Worm (Caenorhabditis elegans) whole organism, L4 larva: ENCODE results near the gene cest-5.2.
A peak's percentile ranks its signal among the peaks of the same experiment; 100 is the strongest.

Experiments
- D1046.2 ChIP-seq: fragments of 200-800 bp; sonication (Bioruptor generic); IDR thresholded peaks from 2 replicates; pipeline ENCODE4 v1.3.6; 2022; ENCODE audit warnings: missing genetic modification characterization, missing compliant biosample characterization
- R02D3.7 ChIP-seq: fragments of 150-350 bp; sonication (generic microtip); optimal IDR thresholded peaks from 3 replicates; lab custom pipeline; 2014; ENCODE audit warnings: missing biosample characterization, missing genetic modification characterization
- ZK546.5 ChIP-seq, 2 experiments: sonication (generic microtip); optimal IDR thresholded peaks; 2 replicates each; lab custom pipeline; 2017; ENCODE audit warnings: missing biosample characterization in 2 of 2, missing genetic modification characterization in 2 of 2
- aha-1 ChIP-seq: fragments of 150-350 bp; peaks from one replicate; lab custom pipeline; 2014; ENCODE audit warnings: missing biosample characterization, missing genetic modification characterization
- ama-1 ChIP-seq: fragments of 150-350 bp; optimal IDR thresholded peaks from 2 replicates; lab custom pipeline; 2014; ENCODE audit warnings: inconsistent platforms, mixed read lengths
- ceh-32 ChIP-seq: sonication (generic microtip); optimal IDR thresholded peaks from 2 replicates; lab custom pipeline; 2016; ENCODE audit warnings: mild to moderate bottlenecking, missing genetic modification characterization, missing compliant biosample characterization; ENCODE audit not compliant: poor library complexity
- ceh-82 ChIP-seq: sonication (generic microtip); optimal IDR thresholded peaks from 2 replicates; lab custom pipeline; 2017; ENCODE audit warnings: missing biosample characterization, missing genetic modification characterization
- cey-2 ChIP-seq: sonication (generic microtip); optimal IDR thresholded peaks from 3 replicates; lab custom pipeline; 2017; ENCODE audit warnings: missing genetic modification characterization, mild to moderate bottlenecking, missing compliant biosample characterization, antibody characterized with exemption, borderline replicate concordance; ENCODE audit not compliant: insufficient read depth
- daf-12 ChIP-seq: fragments of 150-350 bp; optimal IDR thresholded peaks from 2 replicates; lab custom pipeline; 2014; ENCODE audit warnings: missing biosample characterization, missing genetic modification reagents, missing genetic modification characterization
- daf-16 ChIP-seq, 3 experiments: sonication (generic microtip); optimal IDR thresholded peaks; 2 replicates each; lab custom pipeline; 2016 to 2017; ENCODE audit warnings: missing genetic modification characterization in 3 of 3, missing genetic modification reagents in 3 of 3, mild to moderate bottlenecking in 2 of 3, missing compliant biosample characterization in 2 of 3, missing biosample characterization in 1 of 3, moderate library complexity in 1 of 3
- dmd-6 ChIP-seq: fragments of 200-800 bp; sonication (Bioruptor generic); IDR thresholded peaks from 2 replicates; pipeline ENCODE4 v1.3.6; 2022; ENCODE audit warnings: missing genetic modification reagents, missing genetic modification characterization, missing compliant biosample characterization
- dmd-8 ChIP-seq: fragments of 200-800 bp; sonication (Bioruptor generic); IDR thresholded peaks from 2 replicates; pipeline ENCODE4 v1.3.6; 2022; ENCODE audit warnings: missing genetic modification characterization, missing compliant biosample characterization
- dmd-9 ChIP-seq: fragments of 200-800 bp; sonication (Bioruptor generic); IDR thresholded peaks from 2 replicates; pipeline ENCODE4 v1.3.6; 2022; ENCODE audit warnings: missing genetic modification reagents, missing genetic modification characterization, missing compliant biosample characterization
- dpl-1 ChIP-seq: fragments of 150-350 bp; optimal IDR thresholded peaks from 2 replicates; lab custom pipeline; 2014; ENCODE audit warnings: missing biosample characterization, missing genetic modification reagents, missing genetic modification characterization
- egl-43 ChIP-seq: fragments of 200-800 bp; sonication (Bioruptor generic); IDR thresholded peaks from 2 replicates; pipeline ENCODE4 v1.3.6; 2022; ENCODE audit warnings: missing genetic modification reagents, missing genetic modification characterization, missing compliant biosample characterization
- fkh-10 ChIP-seq: fragments of 150-350 bp; optimal IDR thresholded peaks from 2 replicates; lab custom pipeline; 2014; ENCODE audit warnings: missing biosample characterization, missing genetic modification reagents, missing genetic modification characterization
- hif-1 ChIP-seq, 2 experiments: sonication (generic microtip); optimal IDR thresholded peaks; 2 replicates each; lab custom pipeline; 2016 to 2017; ENCODE audit warnings: missing compliant biosample characterization in 2 of 2, missing genetic modification characterization in 2 of 2, missing genetic modification reagents in 2 of 2, missing genotype in 2 of 2, mild to moderate bottlenecking in 1 of 2
- hlh-11 ChIP-seq: fragments of 200-800 bp; sonication (Bioruptor generic); optimal IDR thresholded peaks from 2 replicates; lab custom pipeline; 2018; ENCODE audit warnings: mild to moderate bottlenecking, missing genetic modification characterization, missing compliant biosample characterization
- hlh-30 ChIP-seq: sonication (generic microtip); optimal IDR thresholded peaks from 2 replicates; lab custom pipeline; 2017; ENCODE audit warnings: antibody characterized with exemption, mild to moderate bottlenecking, missing genetic modification characterization, missing compliant biosample characterization; ENCODE audit not compliant: insufficient read depth
- hmg-1.1 ChIP-seq: fragments of 200-800 bp; sonication (Bioruptor generic); IDR thresholded peaks from 2 replicates; pipeline ENCODE4 v1.3.6; 2022; ENCODE audit warnings: missing genetic modification reagents, missing genetic modification characterization, missing compliant biosample characterization
- lim-7 ChIP-seq: fragments of 200-800 bp; sonication (Bioruptor generic); IDR thresholded peaks from 2 replicates; pipeline ENCODE4 v1.3.6; 2022; ENCODE audit warnings: missing genetic modification characterization, missing compliant biosample characterization
- lin-38 ChIP-seq: fragments of 200-800 bp; sonication (Bioruptor generic); IDR thresholded peaks from 2 replicates; pipeline ENCODE4 v1.3.6; 2022; ENCODE audit warnings: missing genetic modification reagents, missing genetic modification characterization, missing compliant biosample characterization
- lir-3 ChIP-seq: sonication (generic microtip); optimal IDR thresholded peaks from 2 replicates; lab custom pipeline; 2016; ENCODE audit warnings: mild to moderate bottlenecking, missing genetic modification characterization, missing compliant biosample characterization
- mxl-2 ChIP-seq: fragments of 200-800 bp; sonication (Bioruptor generic); conservative IDR thresholded peaks from 2 replicates; pipeline ENCODE4 v1.3.6; 2022; ENCODE audit warnings: missing genetic modification reagents, missing genetic modification characterization, missing compliant biosample characterization
- mxl-3 ChIP-seq: fragments of 200-800 bp; sonication (Bioruptor generic); optimal IDR thresholded peaks from 2 replicates; lab custom pipeline; 2018; ENCODE audit warnings: mild to moderate bottlenecking, missing genetic modification characterization, missing compliant biosample characterization
- nhr-10 ChIP-seq: fragments of 150-350 bp; optimal IDR thresholded peaks from 2 replicates; lab custom pipeline; 2014; ENCODE audit warnings: missing biosample characterization, missing genetic modification characterization
- nhr-102 ChIP-seq: sonication (generic microtip); optimal IDR thresholded peaks from 2 replicates; lab custom pipeline; 2016; ENCODE audit warnings: mild to moderate bottlenecking, missing genetic modification characterization, moderate library complexity, missing compliant biosample characterization
- nhr-25 ChIP-seq: sonication (generic microtip); optimal IDR thresholded peaks from 2 replicates; lab custom pipeline; 2017; ENCODE audit warnings: missing genetic modification characterization, mild to moderate bottlenecking, missing compliant biosample characterization, antibody characterized with exemption, moderate library complexity, borderline replicate concordance; ENCODE audit not compliant: insufficient read depth
- nhr-28 ChIP-seq: fragments of 150-350 bp; optimal IDR thresholded peaks from 2 replicates; lab custom pipeline; 2014; ENCODE audit warnings: missing biosample characterization, missing genetic modification characterization
- nhr-42 ChIP-seq: fragments of 200-800 bp; sonication (Bioruptor generic); IDR thresholded peaks from 2 replicates; pipeline ENCODE4 v1.3.6; 2022; ENCODE audit warnings: missing genetic modification characterization, missing compliant biosample characterization
- nhr-48 ChIP-seq: sonication (generic microtip); optimal IDR thresholded peaks from 2 replicates; lab custom pipeline; 2016; ENCODE audit warnings: mild to moderate bottlenecking, missing genetic modification characterization, missing compliant biosample characterization
- nhr-77 ChIP-seq: fragments of 150-350 bp; optimal IDR thresholded peaks from 2 replicates; lab custom pipeline; 2014; ENCODE audit warnings: missing biosample characterization, missing genetic modification characterization
- php-3 ChIP-seq: fragments of 200-800 bp; sonication (Bioruptor generic); IDR thresholded peaks from 2 replicates; pipeline ENCODE4 v1.3.6; 2022; ENCODE audit warnings: missing genetic modification reagents, missing genetic modification characterization, missing compliant biosample characterization
- pqm-1 ChIP-seq: sonication (generic microtip); optimal IDR thresholded peaks from 2 replicates; lab custom pipeline; 2017; ENCODE audit warnings: missing biosample characterization, missing genetic modification characterization
- rbr-2 ChIP-seq: sonication (generic microtip); optimal IDR thresholded peaks from 2 replicates; lab custom pipeline; 2016; ENCODE audit warnings: missing genotype, missing genetic modification characterization, missing compliant biosample characterization
- skn-1 ChIP-seq: fragments of 150-350 bp; optimal IDR thresholded peaks from 2 replicates; lab custom pipeline; 2014; ENCODE audit warnings: missing biosample characterization, missing genetic modification characterization
- snpc-1.2 ChIP-seq: fragments of 200-800 bp; sonication (Bioruptor generic); IDR thresholded peaks from 2 replicates; pipeline ENCODE4 v1.3.6; 2022; ENCODE audit warnings: missing genetic modification reagents, missing genetic modification characterization, missing compliant biosample characterization
- snpc-4 ChIP-seq: fragments of 150-350 bp; optimal IDR thresholded peaks from 2 replicates; lab custom pipeline; 2014; ENCODE audit warnings: missing biosample characterization, missing genetic modification characterization
- tag-97 ChIP-seq: fragments of 200-800 bp; sonication (Bioruptor generic); IDR thresholded peaks from 2 replicates; pipeline ENCODE4 v1.3.6; 2022; ENCODE audit warnings: missing genetic modification characterization, missing compliant biosample characterization
- tra-1 ChIP-seq: fragments of 200-800 bp; sonication (Bioruptor generic); IDR thresholded peaks from 2 replicates; pipeline ENCODE4 v1.3.6; 2022; ENCODE audit warnings: missing genetic modification reagents, missing genetic modification characterization, missing compliant biosample characterization
- unc-62 ChIP-seq, 3 experiments: fragments of 150-350 bp in 1 of 3; sonication (generic microtip); optimal IDR thresholded peaks in 2 of 3; peaks in 1 of 3; 1 replicate in 1 of 3; 2 replicates in 2 of 3; lab custom pipeline; 2014 to 2017; ENCODE audit warnings: missing biosample characterization in 3 of 3, missing genetic modification characterization in 3 of 3, missing genetic modification reagents in 3 of 3, missing genotype in 1 of 3
- vab-7 ChIP-seq: fragments of 200-800 bp; sonication (Bioruptor generic); IDR thresholded peaks from 2 replicates; pipeline ENCODE4 v1.3.6; 2022; ENCODE audit warnings: missing genetic modification reagents, missing genetic modification characterization, missing compliant biosample characterization
- zag-1 ChIP-seq: fragments of 150-350 bp; optimal IDR thresholded peaks from 2 replicates; lab custom pipeline; 2014; ENCODE audit warnings: missing biosample characterization, missing genetic modification characterization
- zfp-2 ChIP-seq: sonication (generic microtip); optimal IDR thresholded peaks from 2 replicates; lab custom pipeline; 2016; ENCODE audit warnings: mild to moderate bottlenecking, missing genetic modification characterization, missing compliant biosample characterization
- ztf-11 ChIP-seq: fragments of 150-350 bp; optimal IDR thresholded peaks from 2 replicates; lab custom pipeline; 2014; ENCODE audit warnings: missing biosample characterization, missing genetic modification characterization

Gene cest-5.2

DNA sequence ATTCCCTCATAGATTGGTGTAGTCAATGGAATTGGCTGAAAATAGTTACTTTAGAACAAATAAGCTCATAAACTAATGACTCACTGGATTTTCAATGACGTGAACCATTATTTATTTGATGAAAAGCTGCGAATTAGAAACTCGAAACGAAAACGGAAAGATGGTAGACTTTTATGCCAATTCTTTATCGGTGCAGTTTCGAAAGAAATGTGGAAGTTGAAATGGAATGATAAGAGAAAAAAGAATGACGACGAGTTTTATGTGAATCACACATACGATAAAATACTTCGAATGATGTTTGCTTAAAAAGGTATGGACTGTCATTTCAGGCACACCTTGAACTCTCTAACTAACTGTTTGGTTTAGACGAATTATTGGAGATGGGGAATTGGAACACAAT is 37.7 kb downstream of the cest-5.2 start, which contains the start of the genes lec-11 and irld-7:
Gene lec-11, minus strand, starts transcription at position 126 of the 400 bp plus-strand sequence.
Gene irld-7, plus strand, starts transcription at position 332 of the 400 bp plus-strand sequence.
- no peak for TF ChIP-seq unc-62 (GFP tag; optimal IDR thresholded peaks at IDR 0.05 in 1 of 2; lab: Kevin White, UChicago)
- no peak for TF ChIP-seq unc-62 (tag; optimal IDR thresholded peaks at IDR 0.05; lab: Kevin White, UChicago)
- no peak for TF ChIP-seq mxl-3
- TF ChIP-seq zfp-2 (tag; lab: Kevin White, UChicago): no peak
- TF ChIP-seq mxl-2 (GFP tag; lab: Robert Waterston, UW): no peak
- TF ChIP-seq lim-7 (GFP tag; lab: Robert Waterston, UW): no peak
- no peak for TF ChIP-seq ztf-11
- TF ChIP-seq nhr-102 (tag; lab: Kevin White, UChicago): no peak
- no peak for TF ChIP-seq nhr-25 (tag; lab: Kevin White, UChicago)
- TF ChIP-seq pqm-1 (tag; lab: Kevin White, UChicago): peak; percentile 80
- peak; percentile 73 for TF ChIP-seq dmd-6
- no peak for TF ChIP-seq ceh-82 (tag; lab: Kevin White, UChicago)
- TF ChIP-seq zag-1: no peak
- TF ChIP-seq daf-16 (GFP tag; optimal IDR thresholded peaks at IDR 0.05; lab: Kevin White, UChicago): no peak
- peak; percentile 33 for TF ChIP-seq daf-16 (tag; optimal IDR thresholded peaks at IDR 0.05; lab: Kevin White, UChicago)
- peak; percentile 50 for TF ChIP-seq nhr-28 (tag; lab: Kevin White, UChicago)
- TF ChIP-seq fkh-10 (GFP tag; lab: Kevin White, UChicago): no peak
- no peak for TF ChIP-seq nhr-10 (tag; lab: Kevin White, UChicago)
- TF ChIP-seq ama-1 (lab: Kevin White, UChicago): no peak
- peak; percentile 65 for TF ChIP-seq php-3 (GFP tag; lab: Robert Waterston, UW)
- TF ChIP-seq nhr-42 (GFP tag; lab: Robert Waterston, UW): no peak

DNA sequence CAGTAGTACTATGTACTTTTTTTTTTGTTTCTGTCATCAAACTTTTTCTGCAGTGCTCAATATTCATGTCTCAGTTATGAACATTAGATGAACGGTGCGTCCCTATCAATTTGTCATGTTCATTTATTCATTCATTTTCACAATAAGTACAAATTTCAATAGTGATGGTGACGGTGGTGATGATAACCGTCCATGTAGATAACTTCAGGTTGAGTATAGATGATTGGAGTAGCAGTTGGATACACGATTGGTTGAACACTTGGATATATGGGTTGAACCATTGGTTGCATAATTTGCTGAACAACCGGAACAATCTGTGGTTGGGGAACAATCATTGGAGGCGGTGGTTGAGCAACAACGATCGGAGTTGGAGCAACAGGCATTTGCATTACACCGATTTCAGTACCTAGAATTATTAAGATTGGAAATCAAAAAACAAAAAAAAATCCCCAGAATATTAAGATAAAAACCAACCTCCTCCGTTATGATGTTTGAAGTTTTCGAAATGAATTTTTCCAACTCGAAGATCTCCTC is 39.6 kb downstream of the cest-5.2 start:
- TF ChIP-seq ZK546.5 (tag; optimal IDR thresholded peaks at IDR 0.05; lab: Kevin White, UChicago) (no peak), snpc-1.2 (peak; percentile 51; the same call in 1 of the 2 replicates), lin-38 (0 out of 2 replicates have a peak, but pooled peaks have one; percentile 14)
- TF ChIP-seq, all 104 proteins: peak for 2

DNA sequence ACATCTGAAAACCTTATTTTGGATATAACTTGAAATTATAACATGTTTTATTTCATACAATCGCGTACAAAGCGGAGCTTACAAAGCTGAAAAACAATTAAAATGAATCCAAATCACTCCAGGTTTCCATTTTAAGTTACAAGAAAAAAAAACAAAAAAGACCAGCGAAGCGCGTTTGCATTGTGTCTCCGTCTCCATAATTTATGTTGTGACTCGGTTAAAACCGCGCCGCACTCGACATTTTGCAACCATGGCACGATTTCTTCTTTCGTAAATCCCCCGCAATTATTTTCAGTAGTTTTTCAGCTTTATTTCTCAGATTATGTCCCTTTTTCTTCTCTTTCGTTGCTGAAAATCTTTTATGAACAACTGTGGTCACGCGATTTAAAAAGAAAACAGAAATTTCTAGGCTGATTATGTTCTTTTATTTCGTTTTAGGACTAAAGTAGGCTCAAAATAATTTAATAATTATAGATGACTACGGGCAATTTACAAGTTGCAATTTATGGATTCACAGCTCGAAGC is 42.3 kb downstream of the cest-5.2 start, which contains the start of the genes F38A5.2 and dnj-11:
Gene F38A5.2, minus strand, starts transcription at position 4 of the 525 bp plus-strand sequence.
Gene dnj-11, plus strand, starts transcription at position 475 of the 525 bp plus-strand sequence.
- TF ChIP-seq nhr-77: peak; percentile 67
- no peak for TF ChIP-seq pqm-1 (tag; lab: Kevin White, UChicago)
- TF ChIP-seq tra-1: 0 out of 2 replicates have a peak, but pooled peaks have one; percentile 12
- TF ChIP-seq nhr-28 (tag; lab: Kevin White, UChicago): peak; percentile 59
- no peak for TF ChIP-seq daf-12
- TF ChIP-seq cey-2 (tag; lab: Kevin White, UChicago): no peak
- peak; percentile 66 for TF ChIP-seq snpc-1.2
- no peak for TF ChIP-seq lir-3 (tag; lab: Kevin White, UChicago)
- TF ChIP-seq hmg-1.1 (GFP tag; lab: Robert Waterston, UW): 0 out of 2 replicates have a peak, but pooled peaks have one; percentile 41
- no peak for TF ChIP-seq egl-43
- TF ChIP-seq dpl-1 (GFP tag; lab: Kevin White, UChicago): peak; percentile 80
- no peak for TF ChIP-seq D1046.2 (GFP tag; lab: Robert Waterston, UW)
- no peak for TF ChIP-seq skn-1 (tag; lab: Kevin White, UChicago)
- TF ChIP-seq ZK546.5 (tag; optimal IDR thresholded peaks at IDR 0.05; lab: Kevin White, UChicago): no peak
- no peak for TF ChIP-seq mxl-3
- no peak for TF ChIP-seq ceh-82 (tag; lab: Kevin White, UChicago)
- no peak for TF ChIP-seq nhr-48
- TF ChIP-seq snpc-4 (tag; lab: Kevin White, UChicago): peak; percentile 43
- peak; percentile 58 for TF ChIP-seq hlh-11 (tag; lab: Kevin White, UChicago)
- no peak for TF ChIP-seq dmd-8 (GFP tag; lab: Robert Waterston, UW)
- no peak for TF ChIP-seq dmd-9 (GFP tag; lab: Robert Waterston, UW)
- TF ChIP-seq hlh-30 (tag; lab: Kevin White, UChicago): peak; percentile 70
- TF ChIP-seq vab-7: no peak
- no peak for TF ChIP-seq ceh-32 (tag; lab: Kevin White, UChicago)
- TF ChIP-seq tag-97: no peak
- TF ChIP-seq ama-1 (lab: Kevin White, UChicago): no peak
- TF ChIP-seq aha-1 (tag; lab: Kevin White, UChicago): peak; percentile 95
- TF ChIP-seq hif-1 (tag; optimal IDR thresholded peaks at IDR 0.05; lab: Kevin White, UChicago): peak in 1 of 2 experiments; percentile 55
- peak; percentile 60 for TF ChIP-seq rbr-2
- no peak for TF ChIP-seq R02D3.7 (tag; lab: Kevin White, UChicago)
